Worm (Caenorhabditis elegans) whole organism, L1 larva: ENCODE results near the gene C39F7.1.

Experiments
- ces-1 ChIP-seq: fragments of 150-350 bp; optimal IDR thresholded peaks from 2 replicates; lab custom pipeline; 2014; ENCODE audit warnings: missing biosample characterization, missing genetic modification reagents, missing genetic modification characterization
- fkh-10 ChIP-seq: sonication (generic microtip); optimal IDR thresholded peaks from 2 replicates; lab custom pipeline; 2017; ENCODE audit warnings: missing biosample characterization, missing genetic modification reagents, missing genetic modification characterization
- lin-35 ChIP-seq, 2 experiments: fragments of 150-350 bp; optimal IDR thresholded peaks; 2 replicates each; lab custom pipeline; 2014; ENCODE audit warnings: missing biosample characterization in 2 of 2, missing genetic modification characterization in 2 of 2, missing genetic modification reagents in 2 of 2
- lsy-2 ChIP-seq, 2 experiments: fragments of 150-350 bp; optimal IDR thresholded peaks; 2 replicates each; lab custom pipeline; 2014; ENCODE audit warnings: missing biosample characterization in 2 of 2, missing genetic modification characterization in 2 of 2
- mep-1 ChIP-seq: fragments of 150-350 bp; optimal IDR thresholded peaks from 2 replicates; lab custom pipeline; 2014; ENCODE audit warnings: missing biosample characterization, missing genetic modification characterization
- pqm-1 ChIP-seq: sonication (generic microtip); optimal IDR thresholded peaks from 3 replicates; lab custom pipeline; 2017; ENCODE audit warnings: missing biosample characterization, missing genetic modification characterization
- ztf-11 ChIP-seq, 2 experiments: sonication (generic microtip); optimal IDR thresholded peaks; 2 replicates each; lab custom pipeline; 2016 to 2017; ENCODE audit warnings: missing genetic modification characterization in 2 of 2, missing biosample characterization in 1 of 2, missing compliant biosample characterization in 1 of 2

DNA sequence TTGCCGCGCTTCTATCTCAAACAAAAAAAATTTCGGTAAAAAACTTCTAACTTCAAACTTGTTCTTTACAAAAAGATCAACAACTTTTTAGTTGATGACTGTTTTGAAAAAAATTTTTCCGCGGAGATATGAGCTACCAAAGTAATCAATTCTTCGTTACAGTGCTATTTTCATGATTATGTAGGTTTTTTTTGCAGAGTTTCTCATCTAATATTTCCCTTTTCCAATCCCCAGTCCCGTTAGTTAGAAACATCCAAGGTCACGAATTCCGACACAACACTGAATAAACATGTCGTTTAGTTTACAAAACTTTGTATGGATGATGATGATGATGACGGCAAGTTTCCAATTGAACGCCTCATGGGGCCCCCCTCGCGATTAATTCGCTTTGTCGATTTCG lies 27.6 kb upstream of the C39F7.1 start:
- TF ChIP-seq ces-1 (GFP tag; lab: Kevin White, UChicago) (no peak), mep-1 (no peak), ztf-11 (tag; optimal IDR thresholded peaks at IDR 0.05; lab: Kevin White, UChicago) (no peak), pqm-1 (tag; lab: Kevin White, UChicago) (no peak), lin-35 (GFP tag; optimal IDR thresholded peaks at IDR 0.05; lab: Kevin White, UChicago) (no peak), lsy-2 (tag; optimal IDR thresholded peaks at IDR 0.05; lab: Kevin White, UChicago) (no peak), fkh-10 (no peak)
